Fruit fly (Drosophila melanogaster) whole organism, embryonic: ENCODE results near the gene CG42542.

Experiments used
- BtbVII ChIP-seq: fragments of 200-800 bp; sonication (Bioruptor generic); optimal IDR thresholded peaks from 3 replicates; lab custom pipeline; 2017; ENCODE audit warnings: missing biosample characterization, mild to moderate bottlenecking, missing genetic modification characterization
- CG11696 ChIP-seq: fragments of 200-800 bp; sonication (Bioruptor generic); IDR thresholded peaks from 2 replicates; pipeline ENCODE4 v1.3.6; 2022; ENCODE audit warnings: missing biosample characterization, missing genetic modification characterization
- CG12391 ChIP-seq: fragments of 200-800 bp; sonication (Bioruptor generic); optimal IDR thresholded peaks from 3 replicates; lab custom pipeline; 2018; ENCODE audit warnings: missing biosample characterization, mild to moderate bottlenecking, missing genetic modification characterization, moderate library complexity
- CG14667 ChIP-seq: fragments of 200-800 bp; sonication (Bioruptor generic); IDR thresholded peaks from 2 replicates; pipeline ENCODE4 v1.3.6; 2022; ENCODE audit warnings: missing biosample characterization, missing genetic modification characterization
- CG1603 ChIP-seq: fragments of 200-800 bp; sonication (Bioruptor generic); optimal IDR thresholded peaks from 2 replicates; lab custom pipeline; 2019; ENCODE audit warnings: missing biosample characterization, mild to moderate bottlenecking, missing genetic modification characterization, moderate library complexity
- CG17802 ChIP-seq: fragments of 200-800 bp; sonication (Bioruptor generic); optimal IDR thresholded peaks from 2 replicates; lab custom pipeline; 2018; ENCODE audit warnings: missing biosample characterization, mild to moderate bottlenecking, missing genetic modification characterization, moderate library complexity
- CG1832 ChIP-seq: fragments of 200-800 bp; sonication (Bioruptor generic); optimal IDR thresholded peaks from 2 replicates; lab custom pipeline; 2017; ENCODE audit warnings: missing biosample characterization, mild to moderate bottlenecking, missing genetic modification characterization, inconsistent platforms
- CG18476 ChIP-seq: fragments of 200-800 bp; sonication (Bioruptor generic); optimal IDR thresholded peaks from 2 replicates; lab custom pipeline; 2016; ENCODE audit warnings: missing biosample characterization, mild to moderate bottlenecking, missing genetic modification characterization
- CG2678 ChIP-seq: fragments of 200-800 bp; sonication (Bioruptor generic); optimal IDR thresholded peaks from 3 replicates; lab custom pipeline; 2019; ENCODE audit warnings: missing biosample characterization, mild to moderate bottlenecking, missing genetic modification characterization, moderate library complexity
- CG30403 ChIP-seq: fragments of 200-800 bp; sonication (Bioruptor generic); optimal IDR thresholded peaks from 3 replicates; lab custom pipeline; 2016; ENCODE audit warnings: missing biosample characterization, missing genetic modification characterization
- CG33213 ChIP-seq: fragments of 200-800 bp; sonication (Bioruptor generic); optimal IDR thresholded peaks from 3 replicates; lab custom pipeline; 2016; ENCODE audit warnings: missing biosample characterization, missing genetic modification characterization
- CG33557 ChIP-seq: fragments of 200-800 bp; sonication (Bioruptor generic); optimal IDR thresholded peaks from 2 replicates; lab custom pipeline; 2019; ENCODE audit warnings: missing biosample characterization, mild to moderate bottlenecking, missing genetic modification characterization, moderate library complexity
- CG3847 ChIP-seq: fragments of 200-800 bp; sonication (Bioruptor generic); IDR thresholded peaks from 2 replicates; pipeline ENCODE4 v1.3.6; 2022; ENCODE audit warnings: missing biosample characterization, missing genetic modification characterization
- CG43689 ChIP-seq: fragments of 200-800 bp; sonication (Bioruptor generic); IDR thresholded peaks from 2 replicates; pipeline ENCODE4 v1.3.6; 2022; ENCODE audit warnings: missing biosample characterization, missing genetic modification characterization
- CG4404 ChIP-seq: fragments of 200-800 bp; sonication (Bioruptor generic); IDR thresholded peaks from 2 replicates; pipeline ENCODE4 v1.3.6; 2022; ENCODE audit warnings: missing biosample characterization, missing genetic modification characterization
- CG4854 ChIP-seq: fragments of 200-800 bp; sonication (Bioruptor generic); optimal IDR thresholded peaks from 2 replicates; lab custom pipeline; 2016; ENCODE audit warnings: missing biosample characterization, missing genetic modification characterization, inconsistent platforms
- CG5180 ChIP-seq: fragments of 200-800 bp; sonication (Bioruptor generic); optimal IDR thresholded peaks from 3 replicates; lab custom pipeline; 2017; ENCODE audit warnings: missing biosample characterization, missing genetic modification characterization, mild to moderate bottlenecking, moderate library complexity, missing genetic modification reagents
- CG5953 ChIP-seq: fragments of 200-800 bp; sonication (Bioruptor generic); IDR thresholded peaks from 2 replicates; pipeline ENCODE4 v1.3.6; 2022; ENCODE audit warnings: missing biosample characterization, missing genetic modification characterization
- CrebB ChIP-seq: fragments of 200-800 bp; sonication (Bioruptor generic); optimal IDR thresholded peaks from 3 replicates; lab custom pipeline; 2018; ENCODE audit warnings: missing biosample characterization, mild to moderate bottlenecking, missing genetic modification characterization
- E2f2 ChIP-seq: fragments of 200-800 bp; sonication (Bioruptor generic); IDR thresholded peaks from 2 replicates; pipeline ENCODE4 v1.3.6; 2022; ENCODE audit warnings: missing biosample characterization, missing genetic modification characterization
- Fer1 ChIP-seq: fragments of 200-800 bp; sonication (Bioruptor generic); optimal IDR thresholded peaks from 2 replicates; lab custom pipeline; 2017; ENCODE audit warnings: missing biosample characterization, mild to moderate bottlenecking, missing genetic modification characterization
- Gug ChIP-seq: fragments of 200-800 bp; sonication (Bioruptor generic); IDR thresholded peaks from 4 replicates; pipeline ENCODE4 v1.3.6; 2022; ENCODE audit warnings: missing biosample characterization, missing genetic modification characterization
- Lhr ChIP-seq: fragments of 200-800 bp; sonication (Bioruptor generic); optimal IDR thresholded peaks from 3 replicates; lab custom pipeline; 2017; ENCODE audit warnings: mild to moderate bottlenecking, missing biosample characterization, missing genetic modification reagents, missing genetic modification characterization
- Lpt ChIP-seq: fragments of >200 bp; optimal IDR thresholded peaks from 2 replicates; lab custom pipeline; 2018; ENCODE audit warnings: missing biosample characterization, missing genetic modification characterization
- Mad ChIP-seq: fragments of 200-800 bp; sonication (Bioruptor generic); optimal IDR thresholded peaks from 2 replicates; lab custom pipeline; 2016; ENCODE audit warnings: missing biosample characterization, missing genetic modification characterization
- Med ChIP-seq: fragments of 200-800 bp; sonication (Bioruptor generic); peaks from one replicate; lab custom pipeline; 2016; ENCODE audit warnings: missing biosample characterization, missing genetic modification characterization, mild to moderate bottlenecking, inconsistent platforms, moderate library complexity
- Mes4 ChIP-seq: fragments of 200-800 bp; sonication (Bioruptor generic); optimal IDR thresholded peaks from 2 replicates; lab custom pipeline; 2016; ENCODE audit warnings: missing biosample characterization, missing genetic modification characterization
- NK7.1 ChIP-seq: fragments of 200-800 bp; sonication (Bioruptor generic); optimal IDR thresholded peaks from 3 replicates; lab custom pipeline; 2016; ENCODE audit warnings: missing biosample characterization, missing genetic modification characterization
- Neu2 ChIP-seq: fragments of 200-800 bp; sonication (Bioruptor generic); optimal IDR thresholded peaks from 3 replicates; lab custom pipeline; 2016; ENCODE audit warnings: missing biosample characterization, missing genetic modification characterization, borderline replicate concordance
- Oli ChIP-seq: fragments of 200-800 bp; sonication (Bioruptor generic); optimal IDR thresholded peaks from 2 replicates; lab custom pipeline; 2018; ENCODE audit warnings: missing biosample characterization, mild to moderate bottlenecking, missing genetic modification characterization, moderate library complexity
- PHDP ChIP-seq: fragments of 200-800 bp; sonication (Bioruptor generic); optimal IDR thresholded peaks from 3 replicates; lab custom pipeline; 2018; ENCODE audit warnings: missing biosample characterization, mild to moderate bottlenecking, missing genetic modification characterization, moderate library complexity
- al ChIP-seq: fragments of 200-800 bp; sonication (Bioruptor generic); IDR thresholded peaks from 2 replicates; pipeline ENCODE4 v1.3.6; 2022; ENCODE audit warnings: missing biosample characterization, missing genetic modification characterization
- ci ChIP-seq: fragments of 200-800 bp; sonication (Bioruptor generic); IDR thresholded peaks from 3 replicates; pipeline ENCODE4 v1.3.6; 2022; ENCODE audit warnings: missing biosample characterization, missing genetic modification characterization
- grau ChIP-seq: fragments of 200-800 bp; optimal IDR thresholded peaks from 3 replicates; lab custom pipeline; 2019; ENCODE audit warnings: missing biosample characterization, mild to moderate bottlenecking, missing genetic modification characterization, moderate library complexity
- gro ChIP-seq: fragments of 200-800 bp; sonication (Bioruptor generic); optimal IDR thresholded peaks from 2 replicates; lab custom pipeline; 2016; ENCODE audit warnings: missing biosample characterization, missing genetic modification characterization
- gsb-n ChIP-seq: fragments of 200-800 bp; sonication (Bioruptor generic); optimal IDR thresholded peaks from 3 replicates; lab custom pipeline; 2018; ENCODE audit warnings: missing biosample characterization, mild to moderate bottlenecking, missing genetic modification characterization
- hb ChIP-seq: fragments of 200-800 bp; sonication (Bioruptor generic); IDR thresholded peaks from 3 replicates; pipeline ENCODE4 v1.3.6; 2022; ENCODE audit warnings: missing biosample characterization, missing genetic modification characterization; ENCODE audit not compliant: partially characterized antibody
- ind ChIP-seq: fragments of 200-800 bp; sonication (Bioruptor generic); optimal IDR thresholded peaks from 3 replicates; lab custom pipeline; 2016; ENCODE audit warnings: missing biosample characterization, missing genetic modification characterization
- kni ChIP-seq: fragments of 200-800 bp; sonication (Bioruptor generic); optimal IDR thresholded peaks from 3 replicates; lab custom pipeline; 2017; ENCODE audit warnings: mild to moderate bottlenecking, missing biosample characterization, missing genetic modification reagents, missing genetic modification characterization
- nerfin-2 ChIP-seq: fragments of 200-800 bp; sonication (Bioruptor generic); IDR thresholded peaks from 2 replicates; pipeline ENCODE4 v1.3.6; 2022; ENCODE audit warnings: missing biosample characterization, missing genetic modification characterization; ENCODE audit not compliant: partially characterized antibody
- onecut ChIP-seq: fragments of 200-800 bp; sonication (Bioruptor generic); IDR thresholded peaks from 2 replicates; pipeline ENCODE4 v1.3.6; 2022; ENCODE audit warnings: missing biosample characterization, missing genetic modification characterization
- psq ChIP-seq: fragments of 200-800 bp; sonication (Bioruptor generic); optimal IDR thresholded peaks from 2 replicates; lab custom pipeline; 2017; ENCODE audit warnings: missing biosample characterization, missing genetic modification characterization
- sima ChIP-seq: fragments of 200-800 bp; sonication (Bioruptor generic); optimal IDR thresholded peaks from 2 replicates; lab custom pipeline; 2016; ENCODE audit warnings: missing biosample characterization, missing genetic modification characterization
- sisA ChIP-seq: fragments of 200-800 bp; sonication (Bioruptor generic); IDR thresholded peaks from 2 replicates; pipeline ENCODE4 v1.3.6; 2022; ENCODE audit warnings: missing biosample characterization, missing genetic modification characterization
- sr ChIP-seq: fragments of 200-800 bp; sonication (Bioruptor generic); IDR thresholded peaks from 3 replicates; pipeline ENCODE4 v1.3.6; 2022; ENCODE audit warnings: missing biosample characterization, missing genetic modification characterization
- tll ChIP-seq, 2 experiments: fragments of 200-800 bp in 1 of 2; fragments of >200 bp in 1 of 2; sonication (Bioruptor generic) in 1 of 2; optimal IDR thresholded peaks; 2 replicates each; lab custom pipeline; 2017 to 2019; ENCODE audit warnings: missing biosample characterization in 2 of 2, missing genetic modification characterization in 2 of 2, mild to moderate bottlenecking in 1 of 2, moderate library complexity in 1 of 2
- vfl ChIP-seq: fragments of 200-800 bp; sonication (Bioruptor generic); optimal IDR thresholded peaks from 2 replicates; lab custom pipeline; 2016; ENCODE audit warnings: missing biosample characterization, missing genetic modification characterization
- vnd ChIP-seq: fragments of 200-800 bp; sonication (Bioruptor generic); IDR thresholded peaks from 3 replicates; pipeline ENCODE4 v1.3.6; 2022; ENCODE audit warnings: missing biosample characterization, missing genetic modification characterization; ENCODE audit not compliant: partially characterized antibody
- z ChIP-seq: fragments of 200-800 bp; sonication (Bioruptor generic); IDR thresholded peaks from 3 replicates; pipeline ENCODE4 v1.3.6; 2022; ENCODE audit warnings: missing biosample characterization, missing genetic modification characterization

CG42542 gene

DNA sequence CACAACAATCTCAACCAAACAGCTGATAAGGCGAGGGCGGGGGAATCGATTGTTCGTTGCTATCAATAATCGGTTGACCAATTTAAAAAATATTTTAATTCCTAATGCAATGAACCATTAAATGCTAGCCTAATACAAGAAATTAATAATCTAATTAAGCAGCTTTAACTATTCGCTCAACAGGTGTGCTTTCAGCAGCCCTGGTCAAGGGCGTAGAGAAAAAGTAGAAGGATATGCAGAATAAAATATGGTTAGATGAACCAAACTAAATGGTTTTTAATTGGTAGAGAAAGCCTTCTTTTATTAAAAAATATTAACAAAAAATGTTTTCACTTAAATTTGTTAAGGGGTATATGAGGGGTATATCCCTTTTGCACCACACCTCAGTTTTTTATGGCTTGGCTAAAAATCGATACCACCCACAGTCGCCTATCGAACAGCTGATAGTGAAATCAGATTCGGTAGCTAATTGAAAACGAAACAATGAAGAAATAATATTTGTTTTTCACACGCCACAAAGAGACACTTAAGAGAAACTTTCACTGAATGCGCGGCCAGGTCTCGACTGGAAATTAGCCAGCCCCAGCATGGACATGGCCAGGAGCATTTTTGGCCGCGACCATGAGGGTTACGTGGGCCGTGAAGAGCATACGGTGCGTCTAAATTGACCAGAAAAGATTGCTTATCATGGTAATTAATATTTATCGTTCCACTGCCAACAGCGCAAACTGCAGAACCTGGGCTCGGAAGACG, 22.6 kb downstream of the CG42542 start, which contains the start of the genes SIDL and CG12241 (continued):
- TF ChIP-seq psq (peak; percentile 13), al (GFP tag; lab: Robert Waterston, UW) (peak; percentile 94), tll (GFP tag; optimal IDR thresholded peaks at IDR 0.05; lab: Kevin White, UChicago) (no peak), CG11696 (GFP tag; lab: Robert Waterston, UW) (peak; percentile 88), Gug (GFP tag; lab: Robert Waterston, UW) (peak; percentile 93; the same call in 3 of the 4 replicates), Mad (no peak), sisA (GFP tag; lab: Robert Waterston, UW) (peak; percentile 91), Oli (tag; lab: Kevin White, UChicago) (peak; percentile 33), hb (GFP tag; lab: Robert Waterston, UW) (no peak), CG4404 (peak; percentile 86), vnd (GFP tag; lab: Robert Waterston, UW) (no peak), kni (GFP tag; lab: Kevin White, UChicago) (no peak), CG4854 (peak; percentile 73), CG5953 (GFP tag; lab: Robert Waterston, UW) (no peak), CG33557 (GFP tag; lab: Kevin White, UChicago) (peak; percentile 4), Neu2 (GFP tag; lab: Kevin White, UChicago) (peak; percentile 21), Lpt (no peak), gro (GFP tag; lab: Kevin White, UChicago) (peak; percentile 91), Fer1 (GFP tag; lab: Kevin White, UChicago) (peak; percentile 79), CG3847 (GFP tag; lab: Robert Waterston, UW) (peak; percentile 52; the same call in 1 of the 2 replicates), CG1832 (no peak), CG18476 (GFP tag; lab: Kevin White, UChicago) (peak; percentile 86), Lhr (GFP tag; lab: Kevin White, UChicago) (no peak), CG5180 (GFP tag; lab: Kevin White, UChicago) (no peak), CG43689 (GFP tag; lab: Robert Waterston, UW) (no peak), z (GFP tag; lab: Robert Waterston, UW) (no peak), BtbVII (GFP tag; lab: Kevin White, UChicago) (peak; percentile 82), sr (peak; percentile 35; the same call in 1 of the 3 replicates), CG1603 (tag; lab: Kevin White, UChicago) (no peak), ci (no peak), CG2678 (tag; lab: Kevin White, UChicago) (peak; percentile 92), E2f2 (GFP tag; lab: Robert Waterston, UW) (peak; percentile 58), ind (GFP tag; lab: Kevin White, UChicago) (peak; percentile 88), CG30403 (GFP tag; lab: Kevin White, UChicago) (peak; percentile 85), PHDP (tag; lab: Kevin White, UChicago) (peak; percentile 50), nerfin-2 (GFP tag; lab: Robert Waterston, UW) (no peak), onecut (GFP tag; lab: Robert Waterston, UW) (peak; percentile 96), gsb-n (no peak), CG17802 (peak; percentile 42), sima (peak; percentile 63), Mes4 (peak; percentile 22), vfl (GFP tag; lab: Kevin White, UChicago) (peak; percentile 48), CG14667 (peak; percentile 94), CG12391 (tag; lab: Kevin White, UChicago) (peak; percentile 72), NK7.1 (GFP tag; lab: Kevin White, UChicago) (peak; percentile 73), Med (GFP tag; lab: Kevin White, UChicago) (peak; percentile 97), grau (tag; lab: Kevin White, UChicago) (peak; percentile 57), CG33213 (GFP tag; lab: Kevin White, UChicago) (peak; percentile 59), CrebB (tag; lab: Kevin White, UChicago) (no peak)
